Worm (Caenorhabditis elegans) whole organism, early embryonic: Measurements from ENCODE around the gene F01D5.3.

Experiments used
- ama-1 ChIP-seq: fragments of 150-350 bp; optimal IDR thresholded peaks from 2 replicates; lab custom pipeline; 2014
- flt-1 ChIP-seq: fragments of 200-800 bp; sonication (Bioruptor generic); IDR thresholded peaks from 2 replicates; pipeline ENCODE4 v1.3.6; 2022; ENCODE audit warnings: missing genetic modification characterization, missing compliant biosample characterization
- hmbx-1 ChIP-seq: sonication (generic microtip); optimal IDR thresholded peaks from 2 replicates; lab custom pipeline; 2016; ENCODE audit warnings: mild to moderate bottlenecking, missing genetic modification characterization, missing compliant biosample characterization
- scrt-1 ChIP-seq: fragments of 200-800 bp; sonication (Bioruptor generic); IDR thresholded peaks from 2 replicates; pipeline ENCODE4 v1.3.6; 2022; ENCODE audit warnings: missing genetic modification characterization, missing compliant biosample characterization

- TF ChIP-seq hmbx-1 (tag; lab: Kevin White, UChicago) (no peak), ama-1 (lab: Kevin White, UChicago) (no peak), flt-1 (GFP tag; lab: Robert Waterston, UW) (no peak), scrt-1 (no peak)
Measured at ce11 chrII:13979833-13980513, 20.0 kb downstream of the F01D5.3 start, which contains the start of gene sre-48.
